Worm (Caenorhabditis elegans): ENCODE data around the gene fbxa-25.

Gene fbxa-25

DNA sequence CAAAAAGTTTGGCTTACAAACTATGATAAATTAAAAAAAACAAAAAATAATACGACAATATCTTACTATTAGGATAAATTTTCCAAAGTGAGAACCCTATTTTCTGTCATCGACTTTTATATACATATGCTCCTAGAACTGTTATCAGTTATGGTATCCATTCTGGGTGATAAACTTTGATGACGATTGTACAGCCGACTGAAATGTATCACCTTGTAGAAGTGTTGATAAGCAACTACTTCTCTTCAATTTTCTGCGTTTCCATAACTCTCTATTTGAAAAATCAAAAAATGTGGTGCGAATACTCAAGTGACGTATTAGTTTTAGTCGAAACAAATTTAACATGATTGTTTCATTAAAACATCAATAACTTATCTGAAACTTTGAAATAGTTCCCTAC lies 40.7 kb upstream of the fbxa-25 start:
- TF ChIP-seq nhr-2 (tag; optimal IDR thresholded peaks at IDR 0.05) (no peak), ceh-39 (tag; optimal IDR thresholded peaks at IDR 0.05) (no peak), nhr-12 (tag; optimal IDR thresholded peaks at IDR 0.05) (no peak), elt-1 (tag; optimal IDR thresholded peaks at IDR 0.05; ENCODE audit: borderline replicate concordance, insufficient read depth) (no peak), blmp-1 (tag; optimal IDR thresholded peaks at IDR 0.05) (no peak), ztf-11 (tag; optimal IDR thresholded peaks at IDR 0.05) (no peak), flh-1 (GFP tag; optimal IDR thresholded peaks at IDR 0.05) (no peak)

DNA sequence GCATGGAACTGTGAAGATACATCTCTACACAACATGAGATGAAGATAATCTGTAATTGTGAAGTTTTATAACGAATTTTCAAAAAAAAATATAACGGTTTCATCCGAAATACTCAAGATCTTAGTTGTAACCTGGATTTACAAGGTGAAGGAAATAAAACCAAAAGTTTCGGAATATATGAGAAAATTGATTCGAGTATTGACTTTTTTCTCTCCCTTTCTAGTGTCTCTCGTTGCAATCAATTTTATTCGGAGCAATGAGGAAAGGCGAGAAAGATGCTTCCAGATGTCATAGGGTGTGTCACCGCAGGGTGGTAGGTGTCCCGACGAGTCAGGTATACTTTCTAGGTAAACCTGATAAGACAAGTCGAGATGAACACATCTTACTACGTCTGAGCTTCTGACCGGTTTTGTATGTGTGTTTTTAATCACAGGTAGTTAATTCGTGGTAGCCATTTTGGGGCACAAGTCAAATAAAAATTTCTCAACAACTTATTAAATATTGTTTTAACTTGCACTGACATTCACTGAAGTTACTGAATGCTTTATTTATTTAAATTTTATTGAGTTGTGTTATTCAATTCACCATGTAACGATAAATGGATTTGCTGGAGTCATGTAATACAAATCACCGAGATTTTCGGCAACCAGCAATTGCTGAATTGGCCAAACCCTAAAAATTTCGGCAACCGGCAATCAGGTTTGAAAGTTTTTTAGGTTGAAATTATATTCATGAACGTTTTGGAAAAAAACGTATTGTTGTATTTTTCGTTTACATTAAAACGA lies 39.2 kb upstream of the fbxa-25 start, which contains the start of gene pals-20:
Gene pals-20 (minus strand): TSS at position 51 of the 785 bp plus-strand sequence.
- TF ChIP-seq ceh-43 (GFP tag; optimal IDR thresholded peaks at IDR 0.05) (no peak), nhr-12 (tag; optimal IDR thresholded peaks at IDR 0.05) (no peak), elt-3 (tag; optimal IDR thresholded peaks at IDR 0.05) (no peak), mab-5 (tag; optimal IDR thresholded peaks at IDR 0.05) (no peak), flh-1 (GFP tag; optimal IDR thresholded peaks at IDR 0.05) (no peak), mep-1 (tag; optimal IDR thresholded peaks at IDR 0.05) (no peak), tbx-8 (GFP tag; optimal IDR thresholded peaks at IDR 0.05) (no peak), nhr-76 (tag; optimal IDR thresholded peaks at IDR 0.05) (no peak)

DNA sequence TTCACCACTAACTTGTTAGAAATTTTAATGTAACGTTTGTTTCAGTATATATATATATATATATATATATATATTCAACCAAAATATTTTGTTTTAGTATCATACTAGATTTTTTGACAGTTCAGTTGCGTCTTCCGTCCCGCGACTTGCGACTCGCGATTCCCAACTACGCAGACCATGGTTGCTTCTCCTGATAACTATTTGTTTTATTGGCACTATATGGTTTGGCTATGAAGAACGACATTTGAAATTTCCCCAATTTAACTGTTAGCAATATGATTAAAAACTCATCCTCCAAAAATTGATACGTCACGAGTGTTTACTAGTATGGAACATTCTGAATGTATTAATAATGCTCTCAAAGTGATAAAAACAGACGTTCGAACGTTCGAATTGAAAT lies 35.4 kb upstream of the fbxa-25 start:
- TF ChIP-seq ham-2 (GFP tag; optimal IDR thresholded peaks at IDR 0.05): no peak
- TF ChIP-seq ces-1 (GFP tag; optimal IDR thresholded peaks at IDR 0.05): no peak
- TF ChIP-seq elt-1 (tag; optimal IDR thresholded peaks at IDR 0.05; ENCODE audit: borderline replicate concordance, insufficient read depth): no peak
- no peak for TF ChIP-seq elt-3 (tag; optimal IDR thresholded peaks at IDR 0.05)
- TF ChIP-seq nhr-76 (tag; optimal IDR thresholded peaks at IDR 0.05): no peak
- no peak for TF ChIP-seq ceh-43 (GFP tag; optimal IDR thresholded peaks at IDR 0.05)
- TF ChIP-seq tbx-8 (GFP tag; optimal IDR thresholded peaks at IDR 0.05): no peak
- TF ChIP-seq ceh-39 (tag; optimal IDR thresholded peaks at IDR 0.05): no peak
- TF ChIP-seq pha-4 (tag; optimal IDR thresholded peaks at IDR 0.05): no peak
- TF ChIP-seq flh-1 (GFP tag; optimal IDR thresholded peaks at IDR 0.05): no peak
- TF ChIP-seq sem-2 (GFP tag; optimal IDR thresholded peaks at IDR 0.05): no peak
- TF ChIP-seq M03D4.4 (tag; optimal IDR thresholded peaks at IDR 0.05): no peak
- TF ChIP-seq ceh-83 (GFP tag; optimal IDR thresholded peaks at IDR 0.05): no peak
- no peak for TF ChIP-seq zip-8 (tag; optimal IDR thresholded peaks at IDR 0.05)
- TF ChIP-seq unc-62 (GFP tag; optimal IDR thresholded peaks at IDR 0.05): no peak
- TF ChIP-seq drap-1 (GFP tag; optimal IDR thresholded peaks at IDR 0.05): no peak
- TF ChIP-seq nhr-12 (tag; optimal IDR thresholded peaks at IDR 0.05): no peak
- no peak for TF ChIP-seq mep-1 (tag; optimal IDR thresholded peaks at IDR 0.05)
- no peak for TF ChIP-seq bed-3 (GFP tag; optimal IDR thresholded peaks at IDR 0.05)

DNA sequence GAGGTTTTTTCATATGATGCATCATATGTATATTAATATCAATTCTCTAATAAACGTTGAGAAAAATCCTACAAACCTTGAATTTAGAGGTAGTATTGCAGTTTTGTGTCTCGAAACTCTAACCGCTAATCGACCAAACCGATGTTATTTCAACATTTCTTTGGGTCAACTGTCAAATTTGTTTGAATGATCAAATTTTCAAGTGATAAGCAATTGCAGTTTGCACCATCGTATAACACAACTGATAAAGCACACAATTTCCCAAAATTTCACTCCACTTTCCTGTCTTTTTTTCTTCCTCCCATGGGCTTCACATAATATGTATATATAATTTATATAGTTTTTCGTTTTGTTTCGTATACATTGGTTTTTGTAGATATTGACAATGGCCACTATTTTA lies 34.8 kb upstream of the fbxa-25 start, which contains the start of the genes fbxa-138 and Y82E9BR.5:
Gene fbxa-138 (minus strand): TSS at position 161 of the 400 bp plus-strand sequence.
Gene Y82E9BR.5 (plus strand): TSS at position 279 of the 400 bp plus-strand sequence.
- TF ChIP-seq tbx-8 (GFP tag; optimal IDR thresholded peaks at IDR 0.05): no peak
- TF ChIP-seq elt-3 (tag; optimal IDR thresholded peaks at IDR 0.05): no peak
- no peak for TF ChIP-seq zip-8 (tag; optimal IDR thresholded peaks at IDR 0.05)
- TF ChIP-seq unc-39 (tag; optimal IDR thresholded peaks at IDR 0.05): no peak

DNA sequence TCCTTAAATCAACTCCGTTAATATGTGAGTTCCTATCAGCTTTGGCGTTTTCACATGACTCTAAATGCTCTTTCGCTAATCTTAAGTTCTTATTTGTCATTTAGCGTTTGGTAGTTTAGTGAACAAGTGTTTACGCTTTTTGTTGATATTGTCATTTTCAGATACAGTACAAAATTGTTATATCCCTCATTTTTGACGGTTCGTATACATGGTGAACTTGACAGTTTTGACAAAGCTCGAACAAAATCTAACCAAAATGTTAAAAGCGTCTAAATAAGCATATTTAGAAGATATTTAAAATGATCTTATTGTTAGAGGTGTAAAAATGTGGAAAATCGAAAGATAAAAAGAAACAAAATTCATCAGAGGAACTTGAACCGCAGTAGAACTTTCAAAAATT lies 34.2 kb upstream of the fbxa-25 start:
- TF ChIP-seq unc-120 (tag; optimal IDR thresholded peaks at IDR 0.05; ENCODE audit: poor library complexity, severe bottlenecking) (no peak), ceh-83 (GFP tag; optimal IDR thresholded peaks at IDR 0.05) (no peak), nhr-28 (tag; optimal IDR thresholded peaks at IDR 0.05) (no peak), hlh-1 (tag; optimal IDR thresholded peaks at IDR 0.05) (no peak), unc-62 (GFP tag; optimal IDR thresholded peaks at IDR 0.05) (no peak), unc-39 (tag; optimal IDR thresholded peaks at IDR 0.05) (no peak), nhr-12 (tag; optimal IDR thresholded peaks at IDR 0.05) (no peak)

Measured in whole organism, mixed stage, embryonic.